Fruit fly (Drosophila melanogaster): ENCODE data around the gene Lsd-2.

Lsd-2 gene

DNA sequence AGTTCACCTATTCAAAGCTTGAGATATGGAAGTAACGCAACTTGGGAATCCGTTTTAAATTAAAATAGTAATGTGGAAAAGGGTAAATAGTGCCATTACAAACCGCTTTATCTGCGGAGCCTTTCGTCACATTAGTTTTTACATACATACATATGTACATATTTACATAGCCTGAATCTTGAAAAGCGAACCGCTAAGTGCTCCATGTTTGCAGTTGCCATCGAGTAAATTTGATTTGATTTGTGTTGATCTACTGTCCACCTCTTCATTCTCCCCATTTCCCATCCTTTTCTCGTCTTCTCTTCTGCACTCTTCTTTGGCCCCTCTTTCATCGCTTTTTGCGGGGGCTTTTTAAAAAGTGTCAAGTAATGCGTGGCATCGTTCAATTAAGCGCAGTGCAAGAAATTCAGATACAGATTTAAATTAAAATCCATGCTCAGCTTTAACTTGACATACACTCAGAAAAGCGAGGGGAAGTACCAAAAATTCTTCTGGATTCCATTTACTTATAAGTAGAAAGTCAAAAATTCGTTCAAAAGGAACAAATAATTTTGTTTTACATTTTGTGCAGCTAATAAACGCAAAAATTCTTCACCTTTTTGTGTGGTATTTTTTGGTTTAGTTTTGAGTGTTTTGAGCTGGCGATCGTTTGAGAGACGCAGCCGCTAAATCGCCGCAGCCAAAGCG, 32.9 kb downstream of the Lsd-2 start (continued):
- peak; percentile 87 for TF ChIP-seq stc (GFP tag; IDR thresholded peaks at IDR 0.05)
- peak; percentile 52 for TF ChIP-seq ems (GFP tag; optimal IDR thresholded peaks at IDR 0.05)
- peak; percentile 20 for TF ChIP-seq ssp (GFP tag; IDR thresholded peaks at IDR 0.05)
- TF ChIP-seq Vsx1 (GFP tag; optimal IDR thresholded peaks at IDR 0.05): peak; percentile 93
- TF ChIP-seq mam (GFP tag; optimal IDR thresholded peaks at IDR 0.05): peak; percentile 56
- TF ChIP-seq CG15479 (GFP tag; optimal IDR thresholded peaks at IDR 0.05): no peak
- TF ChIP-seq Eip74EF (GFP tag; optimal IDR thresholded peaks at IDR 0.05): peak in 1 of 2 experiments; percentile 81
- TF ChIP-seq Max (GFP tag; optimal IDR thresholded peaks at IDR 0.05): peak; percentile 75
- 0 out of 4 replicates have a peak, but pooled peaks have one; percentile 6 for TF ChIP-seq chinmo (GFP tag; IDR thresholded peaks at IDR 0.05; ENCODE audit: partially characterized antibody)
- peak; percentile 36 for TF ChIP-seq CG7839 (tag; optimal IDR thresholded peaks at IDR 0.05)
- TF ChIP-seq CG14014 (GFP tag; IDR thresholded peaks at IDR 0.05): peak; percentile 84; the same call in 1 of the 2 replicates
- TF ChIP-seq gsb-n (tag; optimal IDR thresholded peaks at IDR 0.05): peak; percentile 88
- TF ChIP-seq gcm (GFP tag; optimal IDR thresholded peaks at IDR 0.05): peak; percentile 87
- TF ChIP-seq pfk (GFP tag; optimal IDR thresholded peaks at IDR 0.05): peak; percentile 73
- TF ChIP-seq CG1233 (GFP tag; optimal IDR thresholded peaks at IDR 0.05): peak; percentile 91
- TF ChIP-seq CG2129 (GFP tag; IDR thresholded peaks at IDR 0.05; ENCODE audit: partially characterized antibody): no peak
- no peak for TF ChIP-seq Sin3A (optimal IDR thresholded peaks at IDR 0.05)
- TF ChIP-seq br (optimal IDR thresholded peaks at IDR 0.05): no peak
- peak; percentile 74 for TF ChIP-seq Sox102F (GFP tag; optimal IDR thresholded peaks at IDR 0.05)
- TF ChIP-seq CG6254 (GFP tag; optimal IDR thresholded peaks at IDR 0.05): peak; percentile 84
- peak; percentile 12 for TF ChIP-seq CG32532 (GFP tag; IDR thresholded peaks at IDR 0.05)
- TF ChIP-seq peb (GFP tag; IDR thresholded peaks at IDR 0.05): peak; percentile 55
- TF ChIP-seq CG11456 (GFP tag; IDR thresholded peaks at IDR 0.05): peak; percentile 68; the same call in 2 of the 3 replicates
- TF ChIP-seq CG10366 (GFP tag; IDR thresholded peaks at IDR 0.05): peak; percentile 7; the same call in 1 of the 2 replicates
- TF ChIP-seq GATAe (GFP tag; conservative IDR thresholded peaks at IDR 0.05): no peak
- peak; percentile 82 for TF ChIP-seq Bdp1 (GFP tag; optimal IDR thresholded peaks at IDR 0.05)
- TF ChIP-seq CG7372 (GFP tag; IDR thresholded peaks at IDR 0.05): no peak; the same call in 1 of the 2 replicates
- TF ChIP-seq CG17568 (GFP tag; optimal IDR thresholded peaks at IDR 0.05): peak; percentile 90
- peak; percentile 96 for TF ChIP-seq CG3407 (GFP tag; optimal IDR thresholded peaks at IDR 0.05)
- TF ChIP-seq tx (GFP tag; optimal IDR thresholded peaks at IDR 0.05): no peak
- peak; percentile 74 for TF ChIP-seq zfh1 (GFP tag; IDR thresholded peaks at IDR 0.05)
- no peak for TF ChIP-seq pan (optimal IDR thresholded peaks at IDR 0.05)
- peak in 1 of 2 experiments; percentile 83 for TF ChIP-seq pan (GFP tag; optimal IDR thresholded peaks at IDR 0.05 in 1 of 2, IDR thresholded peaks at IDR 0.05 in 1 of 2)
- TF ChIP-seq Hr78 (GFP tag; optimal IDR thresholded peaks at IDR 0.05): peak in 1 of 2 experiments; percentile 52
- TF ChIP-seq seq (GFP tag; IDR thresholded peaks at IDR 0.05): peak; percentile 87
- TF ChIP-seq CG34224 (GFP tag; IDR thresholded peaks at IDR 0.05; ENCODE audit: partially characterized antibody): no peak
- TF ChIP-seq dati (GFP tag; IDR thresholded peaks at IDR 0.05): peak; percentile 55; the same call in 1 of the 2 replicates
- peak; percentile 68 for TF ChIP-seq CG7271 (tag; optimal IDR thresholded peaks at IDR 0.05)
- TF ChIP-seq CG1602 (GFP tag; optimal IDR thresholded peaks at IDR 0.05): peak; percentile 61
- TF ChIP-seq Oli (tag; optimal IDR thresholded peaks at IDR 0.05): peak; percentile 56
- TF ChIP-seq cad (GFP tag; optimal IDR thresholded peaks at IDR 0.05): no peak
- peak; percentile 43 for TF ChIP-seq CG9817 (tag; optimal IDR thresholded peaks at IDR 0.05)
- TF ChIP-seq CG34376 (GFP tag; optimal IDR thresholded peaks at IDR 0.05): peak; percentile 57
- TF ChIP-seq CG2875 (GFP tag; optimal IDR thresholded peaks at IDR 0.05): peak; percentile 97
- TF ChIP-seq odd (GFP tag; optimal IDR thresholded peaks at IDR 0.05): peak; percentile 91
- TF ChIP-seq MBD-R2 (GFP tag; IDR thresholded peaks at IDR 0.05): peak; percentile 31; the same call in 1 of the 2 replicates
- TF ChIP-seq Xbp1 (GFP tag; optimal IDR thresholded peaks at IDR 0.05): peak; percentile 18
- peak; percentile 85 for TF ChIP-seq CG11723 (GFP tag; optimal IDR thresholded peaks at IDR 0.05)
